Worm (Caenorhabditis elegans): ENCODE results near the gene F58A6.9.

F58A6.9 gene

ce11 chrII:5171610-5172009 is 12.9 kb upstream of the F58A6.9 start, which contains the start of gene C27D6.15:
TSS of gene C27D6.15 (plus strand) at chrII:5171910.
- TF ChIP-seq ham-2 (GFP tag; optimal IDR thresholded peaks at IDR 0.05), result no peak
- TF ChIP-seq zip-8 (tag; optimal IDR thresholded peaks at IDR 0.05), result no peak
- TF ChIP-seq nhr-2 (tag; optimal IDR thresholded peaks at IDR 0.05), result no peak
- TF ChIP-seq ces-1 (GFP tag; optimal IDR thresholded peaks at IDR 0.05), result no peak
- no peak for TF ChIP-seq pha-4 (tag; optimal IDR thresholded peaks at IDR 0.05)
- no peak for TF ChIP-seq sptf-1 (tag; optimal IDR thresholded peaks at IDR 0.05)
- TF ChIP-seq elt-3 (tag; optimal IDR thresholded peaks at IDR 0.05), result no peak
- TF ChIP-seq cnd-1 (tag; optimal IDR thresholded peaks at IDR 0.05), result no peak
- TF ChIP-seq flh-1 (GFP tag; optimal IDR thresholded peaks at IDR 0.05), result no peak
- no peak for TF ChIP-seq unc-39 (tag; optimal IDR thresholded peaks at IDR 0.05)
- no peak for TF ChIP-seq nhr-237 (tag; optimal IDR thresholded peaks at IDR 0.05)
- no peak for TF ChIP-seq nhr-28 (tag; optimal IDR thresholded peaks at IDR 0.05)
- no peak for TF ChIP-seq hlh-1 (tag; optimal IDR thresholded peaks at IDR 0.05)
- TF ChIP-seq mep-1 (tag; optimal IDR thresholded peaks at IDR 0.05), result no peak
- no peak for TF ChIP-seq lsy-2 (tag; optimal IDR thresholded peaks at IDR 0.05)
- no peak for TF ChIP-seq mls-2 (tag; optimal IDR thresholded peaks at IDR 0.05)
- no peak for TF ChIP-seq ceh-43 (GFP tag; optimal IDR thresholded peaks at IDR 0.05)
- no peak for TF ChIP-seq nhr-76 (tag; optimal IDR thresholded peaks at IDR 0.05)
- TF ChIP-seq lin-13 (tag; optimal IDR thresholded peaks at IDR 0.05), result no peak

ce11 chrII:5170932-5171331 is 12.3 kb upstream of the F58A6.9 start, which contains the start of gene srb-1:
TSS of gene srb-1 (minus strand) at chrII:5171032.
- TF ChIP-seq ceh-43 (GFP tag; optimal IDR thresholded peaks at IDR 0.05) (no peak), bed-3 (GFP tag; optimal IDR thresholded peaks at IDR 0.05) (no peak), nhr-12 (tag; optimal IDR thresholded peaks at IDR 0.05) (no peak), unc-62 (GFP tag; optimal IDR thresholded peaks at IDR 0.05) (no peak)

ce11 chrII:5166738-5167137 is 8.1 kb upstream of the F58A6.9 start, which contains the start of gene srb-3:
TSS of gene srb-3 (minus strand) at chrII:5166838.
- TF ChIP-seq elt-3 (tag; optimal IDR thresholded peaks at IDR 0.05), result no peak
- no peak for TF ChIP-seq unc-62 (GFP tag; optimal IDR thresholded peaks at IDR 0.05)
- no peak for TF ChIP-seq M03D4.4 (tag; optimal IDR thresholded peaks at IDR 0.05)
- no peak for TF ChIP-seq nhr-12 (tag; optimal IDR thresholded peaks at IDR 0.05)
- no peak for TF ChIP-seq flh-1 (GFP tag; optimal IDR thresholded peaks at IDR 0.05)
- no peak for TF ChIP-seq lsy-2 (tag; optimal IDR thresholded peaks at IDR 0.05)
- TF ChIP-seq snpc-4 (tag; optimal IDR thresholded peaks at IDR 0.05), result no peak
- TF ChIP-seq mep-1 (tag; optimal IDR thresholded peaks at IDR 0.05), result no peak
- TF ChIP-seq pha-4 (tag; optimal IDR thresholded peaks at IDR 0.05), result no peak
- no peak for TF ChIP-seq ces-1 (GFP tag; optimal IDR thresholded peaks at IDR 0.05)
- no peak for TF ChIP-seq ceh-43 (GFP tag; optimal IDR thresholded peaks at IDR 0.05)
- no peak for TF ChIP-seq elt-1 (tag; optimal IDR thresholded peaks at IDR 0.05; ENCODE audit: borderline replicate concordance, insufficient read depth)
- no peak for TF ChIP-seq nhr-28 (tag; optimal IDR thresholded peaks at IDR 0.05)
- TF ChIP-seq zip-8 (tag; optimal IDR thresholded peaks at IDR 0.05), result no peak
- no peak for TF ChIP-seq unc-39 (tag; optimal IDR thresholded peaks at IDR 0.05)

- TF ChIP-seq ceh-83 (GFP tag; optimal IDR thresholded peaks at IDR 0.05) (no peak), hlh-1 (tag; optimal IDR thresholded peaks at IDR 0.05) (no peak), zip-8 (tag; optimal IDR thresholded peaks at IDR 0.05) (no peak), unc-62 (GFP tag; optimal IDR thresholded peaks at IDR 0.05) (no peak), nhr-2 (tag; optimal IDR thresholded peaks at IDR 0.05) (no peak), elt-1 (tag; optimal IDR thresholded peaks at IDR 0.05; ENCODE audit: borderline replicate concordance, insufficient read depth) (no peak), nhr-76 (tag; optimal IDR thresholded peaks at IDR 0.05) (no peak), ztf-11 (tag; optimal IDR thresholded peaks at IDR 0.05) (no peak), lsy-2 (tag; optimal IDR thresholded peaks at IDR 0.05) (no peak), flh-1 (GFP tag; optimal IDR thresholded peaks at IDR 0.05) (no peak)
These were observed 4.6 kb upstream of the F58A6.9 start, which contains the start of gene srb-5 for ce11 chrII:5163283-5163682. TSS of gene srb-5 (minus strand) at chrII:5163383.

- no peak for TF ChIP-seq mab-5 (tag; optimal IDR thresholded peaks at IDR 0.05)
- TF ChIP-seq elt-3 (tag; optimal IDR thresholded peaks at IDR 0.05), result no peak
- TF ChIP-seq unc-120 (tag; optimal IDR thresholded peaks at IDR 0.05; ENCODE audit: poor library complexity, severe bottlenecking), result no peak
- TF ChIP-seq ceh-83 (GFP tag; optimal IDR thresholded peaks at IDR 0.05), result no peak
- no peak for TF ChIP-seq blmp-1 (tag; optimal IDR thresholded peaks at IDR 0.05)
- TF ChIP-seq tbx-8 (GFP tag; optimal IDR thresholded peaks at IDR 0.05), result no peak
- no peak for TF ChIP-seq ceh-39 (tag; optimal IDR thresholded peaks at IDR 0.05)
- no peak for TF ChIP-seq nhr-28 (tag; optimal IDR thresholded peaks at IDR 0.05)
- TF ChIP-seq nhr-237 (tag; optimal IDR thresholded peaks at IDR 0.05), result no peak
- no peak for TF ChIP-seq mep-1 (tag; optimal IDR thresholded peaks at IDR 0.05)
- TF ChIP-seq nhr-12 (tag; optimal IDR thresholded peaks at IDR 0.05), result no peak
- TF ChIP-seq elt-1 (tag; optimal IDR thresholded peaks at IDR 0.05; ENCODE audit: borderline replicate concordance, insufficient read depth), result no peak
- TF ChIP-seq ham-2 (GFP tag; optimal IDR thresholded peaks at IDR 0.05), result no peak
- TF ChIP-seq lin-13 (tag; optimal IDR thresholded peaks at IDR 0.05), result no peak
- TF ChIP-seq sptf-1 (tag; optimal IDR thresholded peaks at IDR 0.05), result no peak
- TF ChIP-seq nhr-76 (tag; optimal IDR thresholded peaks at IDR 0.05), result no peak
- no peak for TF ChIP-seq pha-4 (tag; optimal IDR thresholded peaks at IDR 0.05)
- no peak for TF ChIP-seq ces-1 (GFP tag; optimal IDR thresholded peaks at IDR 0.05)
- TF ChIP-seq M03D4.4 (tag; optimal IDR thresholded peaks at IDR 0.05), result no peak
These were observed 2.4 kb upstream of the F58A6.9 start, which contains the start of gene C27D6.11 for ce11 chrII:5161102-5161501. TSS of gene C27D6.11 (minus strand) at chrII:5161202.
